Fruit fly (Drosophila melanogaster): Measurements from ENCODE around the gene beta-Spec.

beta-Spec gene

DNA sequence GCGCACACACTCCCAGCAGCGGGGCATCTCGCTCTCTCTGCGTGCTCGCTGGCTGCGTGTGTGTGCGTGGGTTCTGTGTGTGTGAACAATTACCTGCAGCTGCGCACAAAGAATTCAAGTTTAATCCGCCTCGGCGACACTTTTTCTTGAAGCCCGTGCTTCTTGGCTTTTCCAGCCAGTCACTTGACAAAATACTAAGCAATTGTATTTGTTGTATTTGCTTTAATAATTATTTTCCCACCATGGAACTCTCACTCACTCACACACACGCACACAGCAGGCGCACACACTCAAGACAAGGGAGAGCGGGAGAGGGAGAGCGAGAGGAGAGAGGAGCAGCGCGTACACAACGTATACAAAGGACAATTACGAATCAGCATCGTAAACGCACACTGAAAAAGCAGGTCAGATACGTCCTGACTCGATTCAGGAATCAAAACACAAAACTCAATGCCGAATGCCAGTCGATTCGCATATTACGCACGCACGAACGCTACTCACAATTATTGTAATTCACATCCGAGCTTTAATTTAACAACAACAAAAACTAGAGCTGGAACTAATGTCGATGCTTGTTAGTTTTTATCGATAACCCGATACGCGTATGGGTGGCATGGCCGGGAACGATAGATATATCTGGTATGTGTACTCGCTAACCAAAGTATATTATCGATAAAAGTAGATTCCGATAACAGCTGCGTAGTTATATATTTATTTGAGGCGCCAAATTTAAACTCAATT is 5.0 kb upstream of the beta-Spec start, which contains the start of gene RhoGAPp190 (continued):
- no peak for TF ChIP-seq CG9437 (GFP tag; optimal IDR thresholded peaks at IDR 0.05)
- TF ChIP-seq Dek (tag; optimal IDR thresholded peaks at IDR 0.05) = peak; percentile 13
- no peak for TF ChIP-seq emc (GFP tag; optimal IDR thresholded peaks at IDR 0.05)
- TF ChIP-seq Scr (GFP tag; IDR thresholded peaks at IDR 0.05; ENCODE audit: partially characterized antibody) = peak; percentile 82
- TF ChIP-seq BEAF-32 (GFP tag; optimal IDR thresholded peaks at IDR 0.05) = peak; percentile 82
- TF ChIP-seq amos (GFP tag; IDR thresholded peaks at IDR 0.05; ENCODE audit: partially characterized antibody) = peak; percentile 91; the same call in 1 of the 2 replicates
- TF ChIP-seq Stat92E (GFP tag; optimal IDR thresholded peaks at IDR 0.05) = peak in 1 of 3 experiments; percentile 39
- TF ChIP-seq gfzf (GFP tag; optimal IDR thresholded peaks at IDR 0.05) = peak; percentile 48
- TF ChIP-seq HLH3B (GFP tag; IDR thresholded peaks at IDR 0.05) = 0 out of 2 replicates have a peak, but pooled peaks have one; percentile 13
- TF ChIP-seq zen2 (GFP tag; IDR thresholded peaks at IDR 0.05; ENCODE audit: partially characterized antibody) = peak; percentile 91
- TF ChIP-seq Pdp1 (GFP tag; optimal IDR thresholded peaks at IDR 0.05) = peak in 1 of 2 experiments; percentile 70
- peak; percentile 36 for TF ChIP-seq sug (tag; optimal IDR thresholded peaks at IDR 0.05)
- peak; percentile 24 for TF ChIP-seq lilli (GFP tag; optimal IDR thresholded peaks at IDR 0.05)
- peak; percentile 32 for TF ChIP-seq CG8924 (tag; optimal IDR thresholded peaks at IDR 0.05)
- peak; percentile 99 for TF ChIP-seq nerfin-2 (GFP tag; IDR thresholded peaks at IDR 0.05; ENCODE audit: partially characterized antibody)
- 0 out of 3 replicates have a peak, but pooled peaks have one; percentile 9 for TF ChIP-seq row (GFP tag; IDR thresholded peaks at IDR 0.05)
- peak in 1 of 2 experiments; percentile 76 for TF ChIP-seq Eip74EF (GFP tag; optimal IDR thresholded peaks at IDR 0.05)
- peak; percentile 11 for TF ChIP-seq nom (GFP tag; optimal IDR thresholded peaks at IDR 0.05)
- no peak for TF ChIP-seq CG11696 (GFP tag; IDR thresholded peaks at IDR 0.05)
- peak; percentile 8 for TF ChIP-seq grau (tag; optimal IDR thresholded peaks at IDR 0.05)
- TF ChIP-seq mirr (GFP tag; optimal IDR thresholded peaks at IDR 0.05) = no peak
- TF ChIP-seq CG12236 (GFP tag; optimal IDR thresholded peaks at IDR 0.05) = no peak
- TF ChIP-seq cg (GFP tag; optimal IDR thresholded peaks at IDR 0.05) = peak; percentile 97
- TF ChIP-seq sna (GFP tag; IDR thresholded peaks at IDR 0.05; ENCODE audit: partially characterized antibody) = peak; percentile 88
- peak; percentile 17 for TF ChIP-seq dm (GFP tag; optimal IDR thresholded peaks at IDR 0.05)
- TF ChIP-seq hbn (GFP tag; IDR thresholded peaks at IDR 0.05; ENCODE audit: partially characterized antibody) = peak; percentile 81
- no peak for TF ChIP-seq jing (GFP tag; optimal IDR thresholded peaks at IDR 0.05)
- TF ChIP-seq toy (GFP tag; IDR thresholded peaks at IDR 0.05) = no peak
- no peak for TF ChIP-seq fd3F (GFP tag; optimal IDR thresholded peaks at IDR 0.05)
- TF ChIP-seq Bgb (GFP tag; IDR thresholded peaks at IDR 0.05; ENCODE audit: partially characterized antibody) = peak; percentile 96
- peak; percentile 87 for TF ChIP-seq Dll (GFP tag; IDR thresholded peaks at IDR 0.05; ENCODE audit: partially characterized antibody)
- TF ChIP-seq CG2116 (GFP tag; optimal IDR thresholded peaks at IDR 0.05) = peak; percentile 93
- no peak for TF ChIP-seq CG6765 (GFP tag; optimal IDR thresholded peaks at IDR 0.05)
- TF ChIP-seq phol (tag; optimal IDR thresholded peaks at IDR 0.05) = peak; percentile 43
- peak; percentile 25 for TF ChIP-seq yki (optimal IDR thresholded peaks at IDR 0.05)
- TF ChIP-seq bigmax (GFP tag; optimal IDR thresholded peaks at IDR 0.05) = no peak
- peak; percentile 75 for TF ChIP-seq knrl (GFP tag; IDR thresholded peaks at IDR 0.05; ENCODE audit: partially characterized antibody)
- peak; percentile 72 for TF ChIP-seq sd (tag; optimal IDR thresholded peaks at IDR 0.05)
- peak; percentile 58; the same call in 1 of the 2 replicates for TF ChIP-seq sob (GFP tag; IDR thresholded peaks at IDR 0.05)
- peak; percentile 66 for TF ChIP-seq Ets97D (GFP tag; optimal IDR thresholded peaks at IDR 0.05)
- peak; percentile 96 for TF ChIP-seq tna (GFP tag; IDR thresholded peaks at IDR 0.05; ENCODE audit: partially characterized antibody)
- 0 out of 3 replicates have a peak, but pooled peaks have one; percentile 22 for TF ChIP-seq ci (GFP tag; IDR thresholded peaks at IDR 0.05)
- peak; percentile 28 for TF ChIP-seq Nf-YC (tag; optimal IDR thresholded peaks at IDR 0.05)
- TF ChIP-seq Opbp (GFP tag; IDR thresholded peaks at IDR 0.05; ENCODE audit: partially characterized antibody) = peak; percentile 92
- TF ChIP-seq nmo (GFP tag; optimal IDR thresholded peaks at IDR 0.05) = peak; percentile 18
- TF ChIP-seq CG14050 (GFP tag; IDR thresholded peaks at IDR 0.05) = no peak
